Fruit fly (Drosophila melanogaster) Kc167 (cell line): ENCODE measurements around the gene CG14551.

Source experiments
- Myc ChIP-seq: fragments of >200 bp; optimal IDR thresholded peaks from 2 replicates; lab custom pipeline; 2017; ENCODE audit warnings: missing external identifiers
- Sin3A ChIP-seq: fragments of >200 bp; optimal IDR thresholded peaks from 2 replicates; lab custom pipeline; 2018; ENCODE audit warnings: missing external identifiers
- h ChIP-seq: fragments of >200 bp; optimal IDR thresholded peaks from 3 replicates; lab custom pipeline; 2018; ENCODE audit warnings: missing external identifiers
- insv ChIP-seq: fragments of >200 bp; optimal IDR thresholded peaks from 3 replicates; lab custom pipeline; 2018; ENCODE audit warnings: missing external identifiers
- psq ChIP-seq: fragments of >200 bp; optimal IDR thresholded peaks from 2 replicates; lab custom pipeline; 2017; ENCODE audit warnings: missing external identifiers
- ttk ChIP-seq: sonication (Bioruptor generic); optimal IDR thresholded peaks from 2 replicates; lab custom pipeline; 2017; ENCODE audit warnings: missing external identifiers

Gene CG14551

DNA sequence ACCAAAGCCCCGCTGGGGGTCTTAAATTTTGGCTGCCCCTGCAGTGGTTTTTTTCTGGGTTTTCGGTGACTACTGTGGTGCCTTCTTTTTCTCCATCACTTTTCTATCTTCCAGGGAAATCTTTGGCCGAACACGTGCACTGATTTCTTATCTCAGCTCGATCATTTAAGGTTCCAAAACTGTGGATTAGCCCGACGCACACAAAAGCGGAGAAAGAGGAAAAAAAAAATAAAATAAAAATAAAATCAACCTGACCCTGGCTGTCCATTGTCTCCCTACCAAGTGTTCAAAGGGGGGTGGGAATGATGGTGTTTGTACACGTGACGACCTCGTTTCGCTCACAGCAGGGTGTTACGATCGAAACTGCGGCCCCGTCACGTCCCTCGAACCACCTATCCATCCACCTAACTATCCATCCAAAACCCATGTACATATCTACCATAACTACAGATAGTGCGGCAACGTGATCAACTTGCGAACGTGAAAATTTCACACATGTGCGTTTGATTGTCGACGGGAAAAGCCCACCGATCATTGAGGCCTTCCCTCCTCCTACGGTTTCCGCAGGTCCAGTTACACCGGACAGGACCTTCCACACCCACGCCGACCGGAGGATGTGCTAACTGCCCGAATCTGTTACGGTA is 36.1 kb downstream of the CG14551 start:
- TF ChIP-seq h (lab: Kevin White, UChicago) (no peak), Sin3A (lab: Kevin White, UChicago) (no peak), psq (lab: Kevin White, UChicago) (no peak), insv (lab: Kevin White, UChicago) (no peak), Myc (no peak), ttk (lab: Kevin White, UChicago) (no peak)

DNA sequence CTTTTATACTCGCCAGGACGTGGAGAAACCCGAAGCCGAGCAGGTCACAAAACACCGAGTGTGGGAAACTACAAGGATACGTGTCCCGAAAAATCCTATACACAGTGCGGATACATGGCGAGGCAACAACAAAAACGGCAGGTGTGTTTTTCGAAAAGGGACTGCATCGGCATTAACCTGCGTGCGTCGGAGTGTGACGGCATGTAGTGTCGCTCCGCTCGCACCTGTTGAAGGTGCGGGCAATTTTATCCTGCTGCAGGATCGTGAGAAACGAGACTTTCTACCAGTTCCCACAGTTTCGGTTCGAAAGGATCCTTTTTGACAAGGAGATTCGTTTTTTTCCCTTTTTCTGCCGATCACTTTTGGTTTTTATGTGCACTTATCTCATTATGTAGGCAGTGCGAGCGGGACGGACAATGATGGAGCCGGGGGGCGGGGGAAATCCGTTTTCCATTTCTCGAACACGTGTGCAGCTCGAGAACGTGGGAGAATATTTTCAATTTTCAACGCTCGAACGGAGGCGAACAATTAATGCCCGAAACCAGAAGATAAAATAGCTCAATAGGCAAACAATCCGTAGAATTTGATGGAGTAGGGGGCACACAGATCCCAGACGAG is 38.1 kb downstream of the CG14551 start:
- TF ChIP-seq h (lab: Kevin White, UChicago) (no peak), psq (lab: Kevin White, UChicago) (no peak), Sin3A (lab: Kevin White, UChicago) (no peak), ttk (lab: Kevin White, UChicago) (no peak), Myc (no peak), insv (lab: Kevin White, UChicago) (no peak)

- TF ChIP-seq Sin3A (lab: Kevin White, UChicago), result no peak
- TF ChIP-seq insv (lab: Kevin White, UChicago), result no peak
- TF ChIP-seq h (lab: Kevin White, UChicago), result no peak
- TF ChIP-seq psq (lab: Kevin White, UChicago), result no peak
- no peak for TF ChIP-seq Myc
- no peak for TF ChIP-seq ttk (lab: Kevin White, UChicago)
Observed at dm6 chr3R:26023252-26023651, 39.6 kb downstream of the CG14551 start.

DNA sequence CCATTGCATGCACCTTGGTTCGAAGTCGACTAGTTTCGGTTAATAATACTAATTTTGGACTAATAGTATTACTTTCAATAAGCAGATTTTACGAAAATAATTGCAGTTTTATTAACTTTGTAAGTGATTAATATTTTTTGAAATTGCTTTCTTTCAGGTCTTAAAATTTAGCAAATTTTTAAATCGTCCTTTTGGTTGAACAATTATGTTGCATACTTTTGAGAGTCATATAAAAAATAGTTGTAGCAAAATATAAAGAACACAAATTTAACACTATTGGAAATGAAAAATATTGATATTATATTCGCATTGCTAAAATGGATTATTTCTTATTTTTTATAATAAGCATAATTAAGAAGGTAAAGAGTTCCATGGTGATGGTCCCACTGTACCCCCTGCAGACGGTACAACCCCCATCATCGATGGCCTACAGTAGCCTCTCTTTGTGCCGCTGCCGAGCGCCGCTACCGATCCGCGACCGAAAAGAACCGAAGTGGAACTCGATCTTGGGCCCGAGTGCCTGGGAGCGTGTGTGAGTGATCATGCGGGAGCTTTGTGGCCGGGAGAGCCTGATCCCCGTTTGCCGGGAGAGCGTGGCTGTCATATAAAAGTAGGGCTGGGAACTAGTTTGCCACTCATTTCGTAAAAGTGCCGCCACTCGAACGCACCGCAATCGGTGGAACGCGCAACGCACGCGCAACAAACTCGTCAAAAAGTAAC is 41.5 kb downstream of the CG14551 start:
- TF ChIP-seq Sin3A (lab: Kevin White, UChicago) (no peak), insv (lab: Kevin White, UChicago) (no peak), h (lab: Kevin White, UChicago) (no peak), Myc (no peak), psq (lab: Kevin White, UChicago) (no peak), ttk (lab: Kevin White, UChicago) (no peak)

dm6 chr3R:26020244-26021171 is 42.3 kb downstream of the CG14551 start:
- TF ChIP-seq h (lab: Kevin White, UChicago) (peak; percentile 43), Myc (no peak)

DNA sequence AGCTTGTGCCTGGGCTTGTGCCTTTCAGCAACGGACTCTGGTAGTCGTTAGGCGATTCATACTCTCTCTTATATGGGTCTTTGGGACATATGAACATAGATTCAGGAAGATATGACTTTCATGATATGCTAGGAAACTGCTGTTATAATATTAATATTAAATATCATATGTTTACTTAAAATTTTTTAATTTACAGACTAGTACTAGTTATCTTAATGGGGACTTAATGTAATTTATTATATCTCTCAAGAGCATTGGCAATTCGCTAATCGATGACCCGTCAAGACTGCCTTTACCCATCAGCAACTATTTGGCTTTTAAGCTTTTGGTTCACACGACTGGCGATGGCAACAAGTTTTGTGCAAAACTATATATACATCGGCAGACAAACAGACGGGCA is 43.6 kb downstream of the CG14551 start:
- TF ChIP-seq Myc, result no peak
- no peak for TF ChIP-seq ttk (lab: Kevin White, UChicago)
- no peak for TF ChIP-seq Sin3A (lab: Kevin White, UChicago)
- TF ChIP-seq psq (lab: Kevin White, UChicago), result no peak
- TF ChIP-seq h (lab: Kevin White, UChicago), result no peak
- no peak for TF ChIP-seq insv (lab: Kevin White, UChicago)

- TF ChIP-seq Sin3A (lab: Kevin White, UChicago) (no peak), Myc (no peak), ttk (lab: Kevin White, UChicago) (no peak), h (lab: Kevin White, UChicago) (no peak), psq (lab: Kevin White, UChicago) (no peak), insv (lab: Kevin White, UChicago) (no peak)
Observed at dm6 chr3R:26017771-26018731, 44.8 kb downstream of the CG14551 start.

DNA sequence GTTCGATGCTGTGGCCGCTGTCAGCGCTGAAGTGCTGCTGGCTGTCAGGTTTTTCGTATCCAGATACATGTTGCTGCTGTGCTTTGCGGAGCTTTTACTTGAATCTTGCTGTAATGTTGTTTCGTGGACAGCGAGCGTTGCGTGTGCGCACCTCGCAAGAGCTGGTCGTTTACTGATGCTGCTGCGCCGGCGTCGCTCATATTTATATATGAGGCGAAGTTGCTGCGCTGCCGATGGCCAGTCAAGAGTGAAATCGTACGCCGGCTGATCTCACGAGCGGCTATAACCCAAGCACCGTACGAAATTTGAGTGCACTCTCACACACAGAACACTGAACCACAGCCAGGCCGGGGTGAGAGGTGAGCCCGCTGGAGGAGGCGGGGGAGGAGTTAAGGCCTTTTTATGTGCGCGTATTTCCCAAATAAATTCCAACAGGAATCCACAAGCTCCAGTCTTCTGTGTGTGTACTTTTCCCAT is 45.5 kb downstream of the CG14551 start:
- TF ChIP-seq psq (lab: Kevin White, UChicago) (no peak), Myc (no peak), Sin3A (lab: Kevin White, UChicago) (no peak), insv (lab: Kevin White, UChicago) (no peak), ttk (lab: Kevin White, UChicago) (no peak), h (lab: Kevin White, UChicago) (no peak)

- TF ChIP-seq Myc (no peak), ttk (lab: Kevin White, UChicago) (no peak), h (lab: Kevin White, UChicago) (no peak), psq (lab: Kevin White, UChicago) (no peak), Sin3A (lab: Kevin White, UChicago) (no peak), insv (lab: Kevin White, UChicago) (no peak)
Observed at dm6 chr3R:26014262-26014833, 48.5 kb downstream of the CG14551 start, which contains the start of gene Kaz-m1. Gene Kaz-m1 (plus strand): TSS chr3R:26014721.

- TF ChIP-seq Sin3A (lab: Kevin White, UChicago) (no peak), ttk (lab: Kevin White, UChicago) (no peak), insv (lab: Kevin White, UChicago) (no peak), psq (lab: Kevin White, UChicago) (no peak), Myc (no peak), h (lab: Kevin White, UChicago) (no peak)
Observed at dm6 chr3R:26013664-26013948, 49.2 kb downstream of the CG14551 start.
